Worm (Caenorhabditis elegans) whole organism, L4 larva: ENCODE results near the gene ugt-4.

Experiments
- D1046.2 ChIP-seq: fragments of 200-800 bp; sonication (Bioruptor generic); IDR thresholded peaks from 2 replicates; pipeline ENCODE4 v1.3.6; 2022; ENCODE audit warnings: missing genetic modification characterization, missing compliant biosample characterization
- F26F4.8 ChIP-seq: fragments of 200-800 bp; sonication (Bioruptor generic); conservative IDR thresholded peaks from 2 replicates; pipeline ENCODE4 v1.3.6; 2022; ENCODE audit warnings: missing genetic modification characterization, missing compliant biosample characterization
- F37D6.2 ChIP-seq: sonication (generic microtip); optimal IDR thresholded peaks from 2 replicates; lab custom pipeline; 2016; ENCODE audit warnings: mild to moderate bottlenecking, missing genetic modification characterization, missing compliant biosample characterization
- T26A8.4 ChIP-seq: fragments of 200-800 bp; sonication (Bioruptor generic); IDR thresholded peaks from 2 replicates; pipeline ENCODE4 v1.3.6; 2022; ENCODE audit warnings: missing genetic modification characterization, missing compliant biosample characterization
- Y75B8A.6 ChIP-seq: fragments of 200-800 bp; sonication (Bioruptor generic); IDR thresholded peaks from 2 replicates; pipeline ENCODE4 v1.3.6; 2022; ENCODE audit warnings: missing genetic modification reagents, missing genetic modification characterization, missing compliant biosample characterization
- aha-1 ChIP-seq: fragments of 150-350 bp; peaks from one replicate; lab custom pipeline; 2014; ENCODE audit warnings: missing biosample characterization, missing genetic modification characterization
- ama-1 ChIP-seq: fragments of 150-350 bp; optimal IDR thresholded peaks from 2 replicates; lab custom pipeline; 2014; ENCODE audit warnings: inconsistent platforms, mixed read lengths
- ceh-20 ChIP-seq: fragments of 200-800 bp; sonication (Bioruptor generic); IDR thresholded peaks from 2 replicates; pipeline ENCODE4 v1.3.6; 2022; ENCODE audit warnings: missing genetic modification reagents, missing genetic modification characterization, missing compliant biosample characterization
- ctbp-1 ChIP-seq: fragments of 200-800 bp; sonication (Bioruptor generic); IDR thresholded peaks from 2 replicates; pipeline ENCODE4 v1.3.6; 2022; ENCODE audit warnings: missing genetic modification reagents, missing genetic modification characterization, missing compliant biosample characterization
- daf-12 ChIP-seq: fragments of 150-350 bp; optimal IDR thresholded peaks from 2 replicates; lab custom pipeline; 2014; ENCODE audit warnings: missing biosample characterization, missing genetic modification reagents, missing genetic modification characterization
- daf-16 ChIP-seq, 3 experiments: sonication (generic microtip); optimal IDR thresholded peaks; 2 replicates each; lab custom pipeline; 2016 to 2017; ENCODE audit warnings: missing genetic modification characterization in 3 of 3, missing genetic modification reagents in 3 of 3, mild to moderate bottlenecking in 2 of 3, missing compliant biosample characterization in 2 of 3, missing biosample characterization in 1 of 3, moderate library complexity in 1 of 3
- dmd-6 ChIP-seq: fragments of 200-800 bp; sonication (Bioruptor generic); IDR thresholded peaks from 2 replicates; pipeline ENCODE4 v1.3.6; 2022; ENCODE audit warnings: missing genetic modification reagents, missing genetic modification characterization, missing compliant biosample characterization
- dmd-9 ChIP-seq: fragments of 200-800 bp; sonication (Bioruptor generic); IDR thresholded peaks from 2 replicates; pipeline ENCODE4 v1.3.6; 2022; ENCODE audit warnings: missing genetic modification reagents, missing genetic modification characterization, missing compliant biosample characterization
- dve-1 ChIP-seq: sonication (generic microtip); optimal IDR thresholded peaks from 2 replicates; lab custom pipeline; 2017; ENCODE audit warnings: antibody characterized with exemption, mild to moderate bottlenecking, missing genetic modification characterization, missing compliant biosample characterization; ENCODE audit not compliant: insufficient read depth
- egl-27 ChIP-seq: sonication (generic microtip); optimal IDR thresholded peaks from 3 replicates; lab custom pipeline; 2017; ENCODE audit warnings: missing biosample characterization, missing genetic modification reagents, missing genetic modification characterization
- egl-43 ChIP-seq: fragments of 200-800 bp; sonication (Bioruptor generic); IDR thresholded peaks from 2 replicates; pipeline ENCODE4 v1.3.6; 2022; ENCODE audit warnings: missing genetic modification reagents, missing genetic modification characterization, missing compliant biosample characterization
- fkh-10 ChIP-seq: fragments of 150-350 bp; optimal IDR thresholded peaks from 2 replicates; lab custom pipeline; 2014; ENCODE audit warnings: missing biosample characterization, missing genetic modification reagents, missing genetic modification characterization
- gei-8 ChIP-seq: fragments of 200-800 bp; sonication (Bioruptor generic); optimal IDR thresholded peaks from 2 replicates; lab custom pipeline; 2018; ENCODE audit warnings: mild to moderate bottlenecking, missing genetic modification characterization, missing compliant biosample characterization
- hif-1 ChIP-seq, 2 experiments: sonication (generic microtip); optimal IDR thresholded peaks; 2 replicates each; lab custom pipeline; 2016 to 2017; ENCODE audit warnings: missing compliant biosample characterization in 2 of 2, missing genetic modification characterization in 2 of 2, missing genetic modification reagents in 2 of 2, missing genotype in 2 of 2, mild to moderate bottlenecking in 1 of 2
- hlh-11 ChIP-seq: fragments of 200-800 bp; sonication (Bioruptor generic); optimal IDR thresholded peaks from 2 replicates; lab custom pipeline; 2018; ENCODE audit warnings: mild to moderate bottlenecking, missing genetic modification characterization, missing compliant biosample characterization
- hlh-30 ChIP-seq: sonication (generic microtip); optimal IDR thresholded peaks from 2 replicates; lab custom pipeline; 2017; ENCODE audit warnings: antibody characterized with exemption, mild to moderate bottlenecking, missing genetic modification characterization, missing compliant biosample characterization; ENCODE audit not compliant: insufficient read depth
- hmg-1.1 ChIP-seq: fragments of 200-800 bp; sonication (Bioruptor generic); IDR thresholded peaks from 2 replicates; pipeline ENCODE4 v1.3.6; 2022; ENCODE audit warnings: missing genetic modification reagents, missing genetic modification characterization, missing compliant biosample characterization
- jun-1 ChIP-seq: fragments of 150-350 bp; optimal IDR thresholded peaks from 2 replicates; lab custom pipeline; 2014; ENCODE audit warnings: missing biosample characterization, missing genetic modification reagents, missing genetic modification characterization
- lin-38 ChIP-seq: fragments of 200-800 bp; sonication (Bioruptor generic); IDR thresholded peaks from 2 replicates; pipeline ENCODE4 v1.3.6; 2022; ENCODE audit warnings: missing genetic modification reagents, missing genetic modification characterization, missing compliant biosample characterization
- lsy-2 ChIP-seq, 2 experiments: fragments of 150-350 bp in 1 of 2; sonication (generic microtip) in 1 of 2; optimal IDR thresholded peaks; 2 replicates each; lab custom pipeline; 2014 to 2017; ENCODE audit warnings: missing biosample characterization in 2 of 2, missing genetic modification characterization in 2 of 2
- mdl-1 ChIP-seq, 2 experiments: fragments of 150-350 bp in 1 of 2; sonication (generic microtip) in 1 of 2; optimal IDR thresholded peaks; 2 replicates each; lab custom pipeline; 2014 to 2017; ENCODE audit warnings: missing biosample characterization in 2 of 2, missing genetic modification characterization in 2 of 2
- mep-1 ChIP-seq: fragments of 150-350 bp; sonication (generic microtip); optimal IDR thresholded peaks from 3 replicates; lab custom pipeline; 2014; ENCODE audit warnings: missing biosample characterization, missing genetic modification characterization
- mes-2 ChIP-seq: sonication (generic microtip); optimal IDR thresholded peaks from 2 replicates; lab custom pipeline; 2016; ENCODE audit warnings: missing genotype, mild to moderate bottlenecking, missing genetic modification characterization, missing compliant biosample characterization; ENCODE audit not compliant: poor library complexity, severe bottlenecking
- mxl-3 ChIP-seq: fragments of 200-800 bp; sonication (Bioruptor generic); optimal IDR thresholded peaks from 2 replicates; lab custom pipeline; 2018; ENCODE audit warnings: mild to moderate bottlenecking, missing genetic modification characterization, missing compliant biosample characterization
- nhr-11 ChIP-seq: fragments of 150-350 bp; optimal IDR thresholded peaks from 2 replicates; lab custom pipeline; 2014; ENCODE audit warnings: missing biosample characterization, missing genetic modification characterization
- nhr-28 ChIP-seq: fragments of 150-350 bp; optimal IDR thresholded peaks from 2 replicates; lab custom pipeline; 2014; ENCODE audit warnings: missing biosample characterization, missing genetic modification characterization
- nhr-6 ChIP-seq: fragments of 150-350 bp; optimal IDR thresholded peaks from 2 replicates; lab custom pipeline; 2014; ENCODE audit warnings: missing biosample characterization, missing genetic modification characterization
- php-3 ChIP-seq: fragments of 200-800 bp; sonication (Bioruptor generic); IDR thresholded peaks from 2 replicates; pipeline ENCODE4 v1.3.6; 2022; ENCODE audit warnings: missing genetic modification reagents, missing genetic modification characterization, missing compliant biosample characterization
- rbr-2 ChIP-seq: sonication (generic microtip); optimal IDR thresholded peaks from 2 replicates; lab custom pipeline; 2016; ENCODE audit warnings: missing genotype, missing genetic modification characterization, missing compliant biosample characterization
- set-16 ChIP-seq: fragments of 200-800 bp; sonication (Bioruptor generic); IDR thresholded peaks from 2 replicates; pipeline ENCODE4 v1.3.6; 2022; ENCODE audit warnings: missing genetic modification reagents, missing genetic modification characterization, missing compliant biosample characterization
- snpc-1.2 ChIP-seq: fragments of 200-800 bp; sonication (Bioruptor generic); IDR thresholded peaks from 2 replicates; pipeline ENCODE4 v1.3.6; 2022; ENCODE audit warnings: missing genetic modification reagents, missing genetic modification characterization, missing compliant biosample characterization
- spr-1 ChIP-seq: sonication (generic microtip); optimal IDR thresholded peaks from 2 replicates; lab custom pipeline; 2016; ENCODE audit warnings: mild to moderate bottlenecking, missing genetic modification characterization, missing compliant biosample characterization
- spr-3 ChIP-seq: fragments of 200-800 bp; sonication (Bioruptor generic); optimal IDR thresholded peaks from 2 replicates; lab custom pipeline; 2018; ENCODE audit warnings: mild to moderate bottlenecking, missing genetic modification characterization, missing compliant biosample characterization
- unc-62 ChIP-seq, 3 experiments: fragments of 150-350 bp in 1 of 3; sonication (generic microtip); optimal IDR thresholded peaks in 2 of 3; peaks in 1 of 3; 1 replicate in 1 of 3; 2 replicates in 2 of 3; lab custom pipeline; 2014 to 2017; ENCODE audit warnings: missing biosample characterization in 3 of 3, missing genetic modification characterization in 3 of 3, missing genetic modification reagents in 3 of 3, missing genotype in 1 of 3
- zfp-2 ChIP-seq: sonication (generic microtip); optimal IDR thresholded peaks from 2 replicates; lab custom pipeline; 2016; ENCODE audit warnings: mild to moderate bottlenecking, missing genetic modification characterization, missing compliant biosample characterization

The ugt-4 gene

ce11 chrV:12814481-12814882 lies 19.3 kb upstream of the ugt-4 start:
- TF ChIP-seq unc-62 (GFP tag; optimal IDR thresholded peaks at IDR 0.05 in 1 of 2; lab: Kevin White, UChicago): peak in 1 of 2 experiments; percentile 98
- no peak for TF ChIP-seq unc-62 (tag; optimal IDR thresholded peaks at IDR 0.05; lab: Kevin White, UChicago)
- peak; percentile 70; the same call in 1 of the 2 replicates for TF ChIP-seq hmg-1.1 (GFP tag; lab: Robert Waterston, UW)
- TF ChIP-seq T26A8.4: no peak
- peak; percentile 43 to 88 for TF ChIP-seq mdl-1 (tag; optimal IDR thresholded peaks at IDR 0.05; lab: Kevin White, UChicago)
- TF ChIP-seq dmd-6 (GFP tag; lab: Robert Waterston, UW): peak; percentile 51; the same call in 1 of the 2 replicates
- TF ChIP-seq zfp-2 (tag; lab: Kevin White, UChicago): no peak
- no peak for TF ChIP-seq D1046.2 (GFP tag; lab: Robert Waterston, UW)
- TF ChIP-seq ctbp-1: peak; percentile 82
- TF ChIP-seq gei-8 (GFP tag; lab: Kevin White, UChicago): peak; percentile 9
- no peak for TF ChIP-seq spr-3 (GFP tag; lab: Kevin White, UChicago)
- no peak for TF ChIP-seq F26F4.8 (GFP tag; lab: Robert Waterston, UW)
- TF ChIP-seq mes-2 (tag; lab: Kevin White, UChicago): peak; percentile 13
- no peak for TF ChIP-seq egl-27 (tag; lab: Kevin White, UChicago)
- TF ChIP-seq aha-1: peak; percentile 94
- TF ChIP-seq hlh-30 (tag; lab: Kevin White, UChicago): peak; percentile 93
- peak; percentile 65 for TF ChIP-seq fkh-10 (GFP tag; lab: Kevin White, UChicago)
- TF ChIP-seq nhr-6 (tag; lab: Kevin White, UChicago): peak; percentile 71
- no peak; the same call in 1 of the 2 replicates for TF ChIP-seq egl-43 (GFP tag; lab: Robert Waterston, UW)
- peak; percentile 83 for TF ChIP-seq nhr-11 (tag; lab: Kevin White, UChicago)
- peak; percentile 88 for TF ChIP-seq set-16 (GFP tag; lab: Robert Waterston, UW)
- TF ChIP-seq mep-1 (tag; lab: Kevin White, UChicago): peak; percentile 68
- no peak for TF ChIP-seq daf-12 (tag; lab: Kevin White, UChicago)
- peak in 1 of 2 experiments; percentile 50 for TF ChIP-seq daf-16 (GFP tag; optimal IDR thresholded peaks at IDR 0.05; lab: Kevin White, UChicago)
- TF ChIP-seq daf-16 (tag; optimal IDR thresholded peaks at IDR 0.05; lab: Kevin White, UChicago): peak; percentile 30
- TF ChIP-seq dmd-9 (GFP tag; lab: Robert Waterston, UW): no peak
- TF ChIP-seq F37D6.2: peak; percentile 70
- peak; percentile 72 for TF ChIP-seq rbr-2 (tag; lab: Kevin White, UChicago)
- peak; percentile 72 for TF ChIP-seq ceh-20 (GFP tag; lab: Robert Waterston, UW)
- TF ChIP-seq jun-1 (tag; lab: Kevin White, UChicago): no peak
- TF ChIP-seq php-3 (GFP tag; lab: Robert Waterston, UW): no peak
- 0 out of 2 replicates have a peak, but pooled peaks have one; percentile 15 for TF ChIP-seq snpc-1.2 (GFP tag; lab: Robert Waterston, UW)
- TF ChIP-seq lin-38: 0 out of 2 replicates have a peak, but pooled peaks have one; percentile 19
- peak; percentile 53 to 64 for TF ChIP-seq lsy-2 (tag; optimal IDR thresholded peaks at IDR 0.05; lab: Kevin White, UChicago)
- TF ChIP-seq dve-1 (tag; lab: Kevin White, UChicago): peak; percentile 21
- no peak for TF ChIP-seq spr-1
- TF ChIP-seq ama-1: peak; percentile 10
- peak in 1 of 2 experiments; percentile 65 for TF ChIP-seq hif-1 (tag; optimal IDR thresholded peaks at IDR 0.05; lab: Kevin White, UChicago)
- TF ChIP-seq Y75B8A.6: no peak
- peak; percentile 90 for TF ChIP-seq hlh-11
- peak; percentile 53 for TF ChIP-seq mxl-3 (GFP tag; lab: Kevin White, UChicago)
- peak; percentile 12 for TF ChIP-seq nhr-28 (tag; lab: Kevin White, UChicago)
